Fruit fly (Drosophila melanogaster) whole organism, embryonic: ENCODE measurements around the gene sff.

Experiments
- CG14050 ChIP-seq: fragments of 200-800 bp; sonication (Bioruptor generic); IDR thresholded peaks from 3 replicates; pipeline ENCODE4 v1.3.6; 2022; ENCODE audit warnings: missing biosample characterization, missing genetic modification characterization
- CG9932 ChIP-seq: fragments of 200-800 bp; sonication (Bioruptor generic); IDR thresholded peaks from 2 replicates; pipeline ENCODE4 v1.3.6; 2022; ENCODE audit warnings: missing biosample characterization, missing genetic modification characterization
- HLH54F ChIP-seq: fragments of 200-800 bp; sonication (Bioruptor generic); optimal IDR thresholded peaks from 3 replicates; lab custom pipeline; 2016; ENCODE audit warnings: missing biosample characterization, missing genetic modification characterization
- Oaz ChIP-seq: fragments of 200-800 bp; sonication (Bioruptor generic); IDR thresholded peaks from 2 replicates; pipeline ENCODE4 v1.3.6; 2022; ENCODE audit warnings: missing biosample characterization, missing genetic modification characterization
- Trl ChIP-seq, 3 experiments: fragments of >200 bp in 2 of 3; fragments of 200-800 bp in 1 of 3; sonication (Bioruptor generic) in 1 of 3; optimal IDR thresholded peaks; 2 replicates in 1 of 3; 3 replicates in 2 of 3; lab custom pipeline; 2016 to 2017; ENCODE audit warnings: missing biosample characterization in 1 of 3, missing genetic modification characterization in 1 of 3
- Usf ChIP-seq: fragments of 200-800 bp; sonication (Bioruptor generic); optimal IDR thresholded peaks from 2 replicates; lab custom pipeline; 2017; ENCODE audit warnings: missing genotype, missing biosample characterization, missing genetic modification characterization
- Xrp1 ChIP-seq: fragments of 200-800 bp; sonication (Bioruptor generic); IDR thresholded peaks from 2 replicates; pipeline ENCODE4 v1.3.6; 2022; ENCODE audit warnings: missing biosample characterization, missing genetic modification characterization
- ind ChIP-seq: fragments of 200-800 bp; sonication (Bioruptor generic); optimal IDR thresholded peaks from 3 replicates; lab custom pipeline; 2016; ENCODE audit warnings: missing biosample characterization, missing genetic modification characterization
- lmd ChIP-seq: fragments of 200-800 bp; sonication (Bioruptor generic); IDR thresholded peaks from 2 replicates; pipeline ENCODE4 v1.3.6; 2022; ENCODE audit warnings: missing biosample characterization, missing genetic modification characterization
- lola ChIP-seq, 3 experiments: fragments of >200 bp in 2 of 3; fragments of 200-800 bp in 1 of 3; sonication (Bioruptor generic) in 1 of 3; optimal IDR thresholded peaks; 2 replicates each; lab custom pipeline; 2017 to 2019; ENCODE audit warnings: missing biosample characterization in 3 of 3, missing genetic modification characterization in 3 of 3, mild to moderate bottlenecking in 1 of 3, moderate library complexity in 1 of 3
- salm ChIP-seq: fragments of 200-800 bp; sonication (Bioruptor generic); optimal IDR thresholded peaks from 2 replicates; lab custom pipeline; 2018; ENCODE audit warnings: missing biosample characterization, mild to moderate bottlenecking, missing genetic modification characterization

dm6 chr3L:15968686-15969085 is 44.0 kb upstream of the sff start:
- TF ChIP-seq CG14050 (GFP tag; lab: Robert Waterston, UW) (no peak), lola (GFP tag; optimal IDR thresholded peaks at IDR 0.05; lab: Kevin White, UChicago) (no peak), Usf (GFP tag; lab: Kevin White, UChicago) (no peak), ind (GFP tag; lab: Kevin White, UChicago) (no peak), HLH54F (no peak), salm (tag; lab: Kevin White, UChicago) (no peak), lmd (GFP tag; lab: Robert Waterston, UW) (no peak), Xrp1 (GFP tag; lab: Robert Waterston, UW) (no peak), CG9932 (no peak), Trl (optimal IDR thresholded peaks at IDR 0.05; lab: Kevin White, UChicago) (no peak), Trl (GFP tag; optimal IDR thresholded peaks at IDR 0.05; lab: Kevin White, UChicago) (no peak), Oaz (GFP tag; lab: Robert Waterston, UW) (no peak)
